Worm (Caenorhabditis elegans) whole organism, dauer: Measurements from ENCODE around the gene abu-14.

ENCODE experiments used
- unc-62 ChIP-seq: sonication (generic microtip); optimal IDR thresholded peaks from 2 replicates; lab custom pipeline; 2017; ENCODE audit warnings: missing biosample characterization, missing genetic modification reagents, missing genetic modification characterization

The abu-14 gene

DNA sequence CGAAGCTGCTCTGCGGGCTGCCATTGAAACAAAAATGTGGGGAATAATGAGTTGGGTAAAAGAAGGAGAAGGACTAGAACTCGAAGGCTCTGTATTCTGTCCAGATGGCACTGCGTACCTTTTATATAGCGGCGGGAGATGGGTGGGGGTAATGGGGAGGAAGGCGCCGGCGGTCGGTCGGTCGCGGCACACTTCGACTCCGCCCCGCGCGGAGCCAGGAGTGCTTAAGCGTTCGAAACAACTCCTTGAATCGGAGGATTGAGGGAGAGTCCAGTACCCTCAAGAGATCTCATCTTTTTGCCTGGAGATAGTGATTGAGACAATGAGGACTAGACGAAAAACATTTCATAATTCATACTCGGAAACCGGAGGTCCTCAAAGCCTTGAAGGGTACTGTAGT, at the start of gene abu-14:
Gene abu-14, minus strand, starts transcription at position 81 of the 400 bp plus-strand sequence.
- TF ChIP-seq unc-62 (GFP tag; lab: Kevin White, UChicago), result no peak

DNA sequence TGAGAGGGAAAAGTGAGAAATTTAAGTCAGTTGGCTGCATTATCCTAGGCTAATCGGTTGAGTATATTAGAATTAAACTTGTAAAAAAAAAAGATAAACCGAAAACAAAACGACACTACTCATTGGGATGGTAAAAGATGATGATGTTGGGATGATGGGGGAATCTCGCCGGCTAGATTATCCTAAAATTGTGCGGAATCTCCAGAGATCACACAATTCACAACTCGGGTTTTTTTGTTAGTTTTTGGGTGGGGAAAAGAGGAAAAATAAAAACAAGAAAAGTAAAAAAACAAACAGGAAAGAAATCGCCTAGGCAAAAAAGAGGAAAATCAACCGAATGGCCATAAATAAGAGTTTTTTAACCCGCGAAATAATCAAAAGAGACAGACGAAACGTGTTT, 48.2 kb upstream of the abu-14 start:
- TF ChIP-seq unc-62 (GFP tag; lab: Kevin White, UChicago), result no peak

DNA sequence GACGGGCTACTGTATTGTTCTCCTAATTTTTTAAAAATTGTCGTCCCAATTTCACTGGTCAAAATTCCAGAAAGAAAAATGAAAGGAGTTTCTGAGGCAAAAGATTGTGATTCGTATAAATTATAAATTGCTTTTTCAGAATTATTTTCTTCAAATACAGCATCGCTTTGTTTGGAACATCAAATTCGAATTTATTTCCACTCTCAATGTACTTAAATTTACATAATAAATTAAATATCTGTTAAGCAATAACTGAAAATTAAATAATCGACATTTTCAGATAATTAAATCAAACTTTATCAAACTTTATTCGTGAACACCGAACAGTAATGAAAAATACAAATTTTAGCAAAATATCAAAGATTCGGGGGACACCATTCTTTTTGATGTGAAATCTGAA, 47.7 kb upstream of the abu-14 start:
- no peak for TF ChIP-seq unc-62 (GFP tag; lab: Kevin White, UChicago)

DNA sequence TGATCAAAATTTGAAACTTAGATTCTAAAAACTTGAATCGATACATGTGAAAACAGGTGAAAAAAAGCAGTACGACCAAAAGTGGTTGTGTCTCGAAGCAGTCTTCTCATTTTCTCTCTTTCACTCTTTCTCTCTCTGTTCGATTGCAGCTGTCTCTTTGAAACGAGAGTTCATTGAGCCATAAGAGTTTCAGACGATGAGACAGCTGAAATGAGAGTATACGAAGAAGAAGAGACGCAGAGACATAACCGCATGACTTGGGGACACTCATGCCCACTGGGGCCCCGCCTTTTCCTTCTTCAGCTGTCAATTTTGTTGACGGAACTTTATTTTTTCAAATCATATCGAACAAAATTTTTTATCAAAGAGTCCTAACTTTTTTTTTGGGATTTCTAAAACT, 47.0 kb upstream of the abu-14 start:
- no peak for TF ChIP-seq unc-62 (GFP tag; lab: Kevin White, UChicago)

DNA sequence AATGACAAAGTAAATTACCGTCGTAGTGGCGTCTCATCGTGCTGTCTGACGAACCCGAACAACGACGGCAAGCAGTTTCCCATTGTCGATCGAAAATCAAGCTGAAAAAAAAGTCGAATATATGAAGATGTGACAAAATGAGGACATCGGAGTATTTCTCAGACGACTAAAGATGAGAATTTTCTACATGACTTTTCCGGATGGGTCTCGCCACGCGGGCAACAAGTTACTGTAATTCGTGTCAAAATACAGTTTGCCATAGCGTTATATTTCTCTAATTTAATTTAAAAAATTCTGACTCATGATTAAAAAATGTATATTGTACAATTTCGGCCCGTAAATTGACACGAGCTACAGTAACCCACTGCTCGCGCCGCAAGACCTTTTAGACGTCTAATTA, 45.9 kb upstream of the abu-14 start, which contains the start of gene C01G6.4:
Gene C01G6.4, minus strand, starts transcription at position 101 of the 400 bp plus-strand sequence.
- no peak for TF ChIP-seq unc-62 (GFP tag; lab: Kevin White, UChicago)

DNA sequence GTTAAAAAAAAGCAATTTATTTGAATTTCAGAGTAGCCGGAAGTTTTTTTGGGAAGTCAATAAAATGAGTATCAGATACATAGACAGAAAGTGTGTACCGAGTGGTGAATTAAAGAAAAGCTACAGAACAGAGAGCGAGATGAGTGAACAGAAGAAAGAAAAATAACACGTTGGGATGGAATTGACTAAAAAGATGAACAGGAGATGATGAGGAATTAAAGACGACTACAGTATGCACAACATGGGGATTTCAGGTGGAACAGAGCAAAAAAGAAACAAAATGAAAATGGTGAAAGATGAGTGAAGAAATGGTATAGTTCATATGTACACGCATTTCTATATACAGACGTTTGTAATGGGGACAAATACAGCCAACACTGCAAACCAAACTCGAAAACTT, 44.3 kb upstream of the abu-14 start:
- no peak for TF ChIP-seq unc-62 (GFP tag; lab: Kevin White, UChicago)

DNA sequence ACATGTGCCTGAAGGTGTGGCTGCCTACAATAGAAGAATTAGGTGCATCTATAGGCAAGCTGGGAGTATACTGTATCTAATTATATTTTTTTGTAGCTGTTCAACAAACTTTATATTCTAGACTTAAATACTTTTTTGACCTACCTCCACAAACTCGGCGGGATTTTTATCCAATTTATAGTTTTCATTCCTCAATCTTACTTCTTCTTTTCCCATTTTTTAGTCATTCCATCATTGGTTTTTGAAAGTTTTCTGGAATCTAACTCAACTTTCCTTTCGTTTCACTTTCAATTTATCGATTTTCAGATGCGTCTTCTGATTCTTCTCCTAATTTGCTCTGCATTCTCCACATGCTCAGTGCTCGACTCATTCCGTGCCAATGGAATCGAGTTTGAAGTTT, 42.6 kb upstream of the abu-14 start, which contains the start of gene C01G6.3:
Gene C01G6.3, plus strand, starts transcription at position 301 of the 400 bp plus-strand sequence.
- no peak for TF ChIP-seq unc-62 (GFP tag; lab: Kevin White, UChicago)

DNA sequence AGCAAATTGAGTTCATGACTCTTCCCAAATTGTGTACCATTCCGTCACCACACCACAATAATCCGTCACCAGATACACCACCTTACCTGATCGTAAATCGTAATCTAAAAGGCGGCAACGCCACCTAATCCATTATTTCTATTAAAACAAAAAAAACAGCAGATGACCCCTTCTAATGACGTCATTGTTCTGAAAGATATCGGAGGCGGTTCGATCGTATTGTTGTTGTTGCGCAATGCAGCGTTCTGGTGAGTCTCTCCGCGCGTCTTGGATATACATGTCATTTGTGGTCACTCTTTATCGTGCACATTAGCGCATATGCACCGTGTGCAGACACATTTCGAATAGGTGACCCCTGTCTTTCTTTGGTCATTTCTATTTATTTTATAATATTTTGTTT, 42.0 kb upstream of the abu-14 start:
- TF ChIP-seq unc-62 (GFP tag; lab: Kevin White, UChicago), result no peak

DNA sequence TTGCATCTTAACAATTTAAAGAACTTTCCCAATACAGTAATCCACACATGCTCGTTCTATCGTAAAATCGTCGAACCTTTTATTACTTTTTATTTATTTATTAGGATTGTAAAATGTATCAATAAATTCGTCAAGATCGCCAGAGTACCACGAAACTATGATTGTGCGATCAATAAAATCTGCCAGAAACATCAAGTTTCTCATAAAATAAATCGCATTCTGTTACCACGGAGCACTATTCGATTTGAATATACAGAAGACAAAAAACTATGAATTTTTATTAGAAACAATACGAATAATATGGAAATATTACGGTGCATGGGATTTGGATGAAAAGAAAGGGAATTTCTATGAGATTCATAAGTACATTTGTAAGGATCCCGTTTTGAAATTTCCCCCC, 39.7 kb upstream of the abu-14 start, which contains the start of gene C01G6.2:
Gene C01G6.2, plus strand, starts transcription at position 301 of the 400 bp plus-strand sequence.
- no peak for TF ChIP-seq unc-62 (GFP tag; lab: Kevin White, UChicago)

DNA sequence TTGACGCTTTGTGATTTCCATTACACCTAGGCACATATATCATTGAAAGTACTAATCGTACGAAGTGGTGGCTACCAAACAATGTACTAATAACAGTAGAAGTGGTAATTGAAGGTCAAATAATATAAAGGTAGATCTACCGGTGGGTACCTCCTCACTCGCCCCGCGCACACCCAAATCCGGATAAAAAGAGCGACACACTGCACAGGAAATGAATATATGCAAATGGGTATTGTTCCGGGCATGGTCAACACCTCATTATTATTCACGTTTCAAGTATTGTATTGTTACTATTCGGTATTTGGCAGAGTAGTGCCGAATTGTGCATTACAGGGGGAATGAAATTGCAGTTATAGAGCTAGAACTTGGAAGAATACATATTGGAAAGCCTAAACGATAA, 39.2 kb upstream of the abu-14 start:
- TF ChIP-seq unc-62 (GFP tag; lab: Kevin White, UChicago), result no peak

DNA sequence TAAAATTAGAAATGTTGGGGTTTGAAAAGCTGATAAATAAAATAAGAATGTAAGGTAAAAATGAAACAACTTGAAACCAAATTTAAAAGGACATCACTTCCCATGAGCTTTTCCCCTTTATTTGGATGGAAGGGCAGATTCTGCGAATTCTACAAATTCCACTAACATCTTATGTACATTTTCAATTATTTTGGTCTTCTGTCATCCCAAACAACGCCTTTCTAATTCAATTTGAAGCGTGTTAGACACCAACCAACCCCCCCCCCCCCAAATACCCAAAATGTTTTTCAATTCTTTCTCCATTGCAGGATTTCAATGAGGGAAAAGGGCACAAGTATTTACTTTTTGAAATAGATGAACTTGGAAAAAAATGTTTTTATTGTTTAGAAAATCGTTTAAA, 38.7 kb upstream of the abu-14 start:
- TF ChIP-seq unc-62 (GFP tag; lab: Kevin White, UChicago), result no peak

DNA sequence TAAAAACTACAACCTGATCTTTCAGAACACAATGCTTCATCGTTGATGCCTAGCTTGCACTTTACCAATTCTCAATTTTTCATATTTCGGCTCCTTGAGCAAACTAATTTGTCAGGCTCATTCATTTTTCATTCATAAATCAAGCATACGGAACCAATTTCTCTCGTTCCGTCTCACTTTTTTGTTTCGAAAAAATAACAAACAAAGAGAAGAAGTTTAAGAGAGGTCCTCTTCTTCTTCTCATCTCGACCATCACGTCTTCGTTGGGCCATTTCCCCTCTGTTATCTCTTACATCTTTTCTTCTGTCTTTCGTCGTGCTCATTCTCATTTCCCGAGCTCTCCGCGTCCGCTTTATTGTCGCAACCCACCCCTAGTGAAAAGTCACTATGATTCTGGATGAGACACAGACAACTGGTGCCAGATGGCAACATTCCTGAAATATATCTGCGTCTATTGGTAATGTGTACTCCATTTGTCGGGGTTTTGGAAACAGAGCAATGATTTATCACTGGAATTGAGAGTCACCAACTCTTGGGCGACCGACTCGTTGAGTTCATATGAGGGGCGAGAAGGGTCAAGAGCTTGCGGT, 37.8 kb upstream of the abu-14 start:
- no peak for TF ChIP-seq unc-62 (GFP tag; lab: Kevin White, UChicago)

DNA sequence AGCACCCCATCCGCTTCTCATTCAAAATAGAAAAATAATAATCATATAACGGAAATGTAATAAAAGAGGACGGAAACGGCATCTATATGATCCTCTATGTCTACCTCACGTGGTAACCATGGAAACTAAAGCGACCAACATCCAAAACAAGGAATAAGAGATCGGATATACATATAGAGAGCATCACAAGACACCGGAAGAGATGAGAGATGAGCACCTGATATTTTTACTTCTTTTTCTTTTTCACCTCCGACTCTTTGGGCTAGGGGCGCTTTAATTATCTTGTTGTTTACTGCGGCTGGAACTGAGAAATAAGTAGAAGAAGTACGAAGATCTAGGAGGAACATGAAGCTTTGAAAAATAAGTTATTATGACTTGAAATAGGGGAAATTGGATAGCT, 36.8 kb upstream of the abu-14 start:
- no peak for TF ChIP-seq unc-62 (GFP tag; lab: Kevin White, UChicago)

DNA sequence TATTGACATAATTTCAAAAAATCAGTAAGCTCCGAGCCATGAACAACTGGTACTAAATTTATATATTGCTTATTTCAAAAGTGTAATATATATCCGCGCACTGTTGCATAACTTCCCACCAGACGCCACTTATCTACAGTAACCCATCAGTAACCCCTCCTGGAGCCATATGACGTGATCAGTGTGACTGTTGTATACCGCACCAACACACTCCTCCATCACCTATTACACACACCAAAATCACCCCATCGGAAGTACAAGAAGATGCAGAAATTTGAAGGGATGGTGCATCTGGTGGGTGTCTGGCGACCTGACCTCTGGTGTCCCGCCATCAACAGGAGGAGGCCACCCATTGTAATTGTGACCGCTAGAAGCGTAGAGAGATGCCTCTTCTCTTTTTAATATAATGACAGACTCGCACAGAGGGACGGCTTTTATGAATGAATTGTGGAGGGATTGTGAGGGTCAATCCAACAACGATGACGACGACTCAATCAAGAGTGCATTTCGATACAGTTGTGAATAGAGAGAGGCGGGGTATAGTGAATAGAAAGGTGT, 35.9 kb upstream of the abu-14 start:
- TF ChIP-seq unc-62 (GFP tag; lab: Kevin White, UChicago), result no peak

DNA sequence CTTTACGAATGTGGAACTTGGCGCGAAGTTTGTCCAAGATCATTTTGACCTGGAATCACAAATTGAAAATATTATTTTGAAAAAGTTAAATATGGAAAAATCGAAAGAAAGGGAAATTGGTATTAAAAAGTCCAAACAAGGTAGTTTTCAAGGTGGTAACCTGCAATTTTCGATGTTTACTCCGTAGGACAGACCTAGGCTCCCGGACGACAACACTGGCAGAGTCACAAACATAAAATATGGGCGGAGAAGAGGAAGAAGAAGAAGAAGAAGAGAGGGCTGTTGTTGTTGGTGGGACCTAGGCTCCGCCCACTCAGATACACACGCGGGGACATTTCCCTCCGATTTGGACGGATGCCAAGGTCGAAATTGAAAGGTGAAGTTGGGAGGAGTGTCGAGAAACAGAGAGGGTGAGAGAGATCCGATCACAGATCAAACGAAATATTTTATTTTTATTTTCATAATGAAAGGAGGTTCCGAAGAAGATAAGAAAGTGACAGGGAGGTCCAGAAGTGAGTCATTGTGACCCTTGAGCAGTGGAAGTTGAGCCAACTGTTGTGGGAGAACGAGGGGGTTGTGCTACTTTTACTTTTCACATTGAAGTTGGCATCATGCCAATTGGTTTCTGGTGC, 35.0 kb upstream of the abu-14 start, which contains the start of gene aqp-2:
Gene aqp-2, minus strand, starts transcription at position 51 of the 632 bp plus-strand sequence.
- TF ChIP-seq unc-62 (GFP tag; lab: Kevin White, UChicago), result no peak

DNA sequence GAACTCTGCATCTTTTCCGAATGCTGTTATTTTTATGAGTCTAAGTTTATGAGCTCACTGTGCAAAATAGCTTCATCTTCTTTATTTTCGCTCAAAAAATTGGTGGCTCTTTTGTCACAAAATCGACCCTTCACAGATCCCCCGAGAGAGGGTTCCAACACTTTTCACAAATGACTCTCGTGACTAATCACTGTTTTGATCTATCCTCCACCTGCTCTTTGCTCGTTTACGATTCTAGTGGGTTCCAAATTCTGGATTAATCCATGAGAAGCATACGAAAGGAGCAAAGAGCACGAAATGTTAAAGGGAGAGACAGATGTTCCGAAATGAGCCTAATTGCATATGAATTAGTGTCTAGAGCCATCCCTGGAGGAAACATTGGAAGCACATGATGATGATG, 34.4 kb upstream of the abu-14 start:
- no peak for TF ChIP-seq unc-62 (GFP tag; lab: Kevin White, UChicago)

DNA sequence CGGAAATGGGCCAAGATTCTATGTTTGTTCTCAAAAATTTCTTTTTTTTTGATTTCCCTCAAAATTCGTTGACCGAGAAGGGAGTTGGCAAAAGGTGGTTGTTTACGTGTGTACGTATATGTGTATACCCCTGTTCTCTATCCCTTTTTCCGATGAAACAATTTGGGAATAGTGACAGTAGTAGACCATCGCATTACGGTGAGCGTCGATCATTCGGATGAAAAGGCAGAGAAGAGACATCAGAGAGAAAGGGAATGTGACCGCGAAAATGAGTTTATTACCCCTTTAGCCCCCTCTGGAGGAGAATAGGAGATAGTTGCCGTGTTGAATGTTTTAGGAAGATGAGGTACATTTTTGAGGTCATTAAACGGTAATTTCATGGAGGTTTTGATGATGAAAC, 33.0 kb upstream of the abu-14 start:
- TF ChIP-seq unc-62 (GFP tag; lab: Kevin White, UChicago), result no peak
